Fruit fly (Drosophila melanogaster) whole organism, wandering third instar larva: ENCODE results near the gene jvl.

Experiments
- Dif ChIP-seq: fragments of 200-275, 200-300 bp; sonication (Bioruptor generic); optimal IDR thresholded peaks from 2 replicates; lab custom pipeline; 2018; ENCODE audit warnings: missing biosample characterization, missing genetic modification characterization; ENCODE audit not compliant: partially characterized antibody
- Mio ChIP-seq: sonication (Bioruptor generic); optimal IDR thresholded peaks from 2 replicates; lab custom pipeline; 2016; ENCODE audit warnings: missing biosample characterization, missing genetic modification characterization
- Rel ChIP-seq, 2 experiments: fragments of 200-800 bp; sonication (Bioruptor generic) in 1 of 2; optimal IDR thresholded peaks; 2 replicates in 1 of 2; 3 replicates in 1 of 2; lab custom pipeline; 2016 to 2019; ENCODE audit warnings: mild to moderate bottlenecking in 2 of 2, missing biosample characterization in 2 of 2, missing genetic modification characterization in 2 of 2, moderate library complexity in 1 of 2
- dmrt93B ChIP-seq: fragments of 200-800 bp; sonication (Bioruptor generic); optimal IDR thresholded peaks from 2 replicates; lab custom pipeline; 2018; ENCODE audit warnings: missing biosample characterization, mild to moderate bottlenecking, missing genetic modification characterization
- h ChIP-seq: fragments of 200-800 bp; sonication (Bioruptor generic); optimal IDR thresholded peaks from 3 replicates; lab custom pipeline; 2016; ENCODE audit warnings: missing biosample characterization, mild to moderate bottlenecking, missing genetic modification characterization

dm6 chr3R:14707703-14708643 is 33.4 kb upstream of the jvl start:
- no peak for TF ChIP-seq Rel (GFP tag; optimal IDR thresholded peaks at IDR 0.05; lab: Kevin White, UChicago)
- no peak for TF ChIP-seq Rel (tag; optimal IDR thresholded peaks at IDR 0.05; lab: Kevin White, UChicago)
- no peak for TF ChIP-seq Mio
- no peak for TF ChIP-seq h (GFP tag; lab: Kevin White, UChicago)
- no peak for TF ChIP-seq dmrt93B
- no peak for TF ChIP-seq Dif (GFP tag; lab: Kevin White, UChicago)
